Worm (Caenorhabditis elegans) whole organism, L1 larva: ENCODE data around the gene hpx-2.

ENCODE experiments used
- C04F5.9 ChIP-seq: sonication (generic microtip); optimal IDR thresholded peaks from 2 replicates; lab custom pipeline; 2016; ENCODE audit warnings: missing genetic modification characterization, missing compliant biosample characterization
- C16A3.4 ChIP-seq: fragments of 150-350 bp; optimal IDR thresholded peaks from 2 replicates; lab custom pipeline; 2014; ENCODE audit warnings: missing biosample characterization, missing genetic modification characterization
- F16B12.6 ChIP-seq: fragments of 150-350 bp; optimal IDR thresholded peaks from 2 replicates; lab custom pipeline; 2014; ENCODE audit warnings: missing biosample characterization, missing genetic modification characterization
- Y116A8C.19 ChIP-seq: sonication (generic microtip); optimal IDR thresholded peaks from 2 replicates; lab custom pipeline; 2016; ENCODE audit warnings: missing compliant biosample characterization, missing genetic modification characterization, borderline replicate concordance
- aha-1 ChIP-seq: fragments of 150-350 bp; optimal IDR thresholded peaks from 2 replicates; lab custom pipeline; 2014; ENCODE audit warnings: missing biosample characterization, missing genetic modification characterization
- aly-2 ChIP-seq: fragments of 150-350 bp; optimal IDR thresholded peaks from 2 replicates; lab custom pipeline; 2014; ENCODE audit warnings: missing biosample characterization, missing genetic modification characterization
- blmp-1 ChIP-seq: fragments of 150-350 bp; optimal IDR thresholded peaks from 2 replicates; lab custom pipeline; 2014; ENCODE audit warnings: missing biosample characterization, missing genetic modification characterization
- ceh-63 ChIP-seq: fragments of 200-800 bp; sonication (Bioruptor generic); optimal IDR thresholded peaks from 2 replicates; lab custom pipeline; 2018; ENCODE audit warnings: mild to moderate bottlenecking, missing genetic modification characterization, missing compliant biosample characterization
- ceh-8 ChIP-seq: fragments of 200-800 bp; sonication (Bioruptor generic); optimal IDR thresholded peaks from 2 replicates; lab custom pipeline; 2018; ENCODE audit warnings: mild to moderate bottlenecking, missing genetic modification characterization, moderate library complexity, missing compliant biosample characterization
- ceh-82 ChIP-seq, 3 experiments: fragments of 150-350 bp in 1 of 3; sonication (generic microtip) in 2 of 3; optimal IDR thresholded peaks; 2 replicates each; lab custom pipeline; 2014 to 2017; ENCODE audit warnings: missing biosample characterization in 3 of 3, missing genetic modification characterization in 3 of 3
- ceh-90 ChIP-seq: sonication (generic microtip); optimal IDR thresholded peaks from 2 replicates; lab custom pipeline; 2016; ENCODE audit warnings: missing genetic modification characterization, missing compliant biosample characterization
- dpl-1 ChIP-seq, 3 experiments: fragments of 150-350 bp in 2 of 3; sonication (generic microtip) in 1 of 3; optimal IDR thresholded peaks; 2 replicates each; lab custom pipeline; 2014 to 2017; ENCODE audit warnings: missing biosample characterization in 3 of 3, missing genetic modification characterization in 3 of 3, missing genetic modification reagents in 3 of 3
- dsc-1 ChIP-seq: sonication (generic microtip); optimal IDR thresholded peaks from 2 replicates; lab custom pipeline; 2016; ENCODE audit warnings: mild to moderate bottlenecking, missing genetic modification characterization, missing compliant biosample characterization
- efl-1 ChIP-seq, 4 experiments: fragments of 150-350 bp; optimal IDR thresholded peaks in 3 of 4; peaks in 1 of 4; 1 replicate in 1 of 4; 2 replicates in 3 of 4; lab custom pipeline; 2014; ENCODE audit warnings: missing biosample characterization in 2 of 4, missing genetic modification characterization in 2 of 4, missing genetic modification reagents in 2 of 4
- egl-27 ChIP-seq, 2 experiments: fragments of 150-350 bp in 1 of 2; sonication (generic microtip); optimal IDR thresholded peaks; 3 replicates each; lab custom pipeline; 2017 to 2018; ENCODE audit warnings: missing biosample characterization in 2 of 2, missing genetic modification characterization in 2 of 2, missing genetic modification reagents in 2 of 2
- elt-2 ChIP-seq: sonication (generic microtip); optimal IDR thresholded peaks from 2 replicates; lab custom pipeline; 2016; ENCODE audit warnings: missing genetic modification characterization, mild to moderate bottlenecking, inconsistent platforms, missing compliant biosample characterization, missing genetic modification reagents
- elt-3 ChIP-seq, 6 experiments: fragments of 150-350 bp in 1 of 6; sonication (generic microtip); optimal IDR thresholded peaks; 2 replicates each; lab custom pipeline; 2017 to 2018; ENCODE audit warnings: missing biosample characterization in 6 of 6, missing genetic modification characterization in 6 of 6, inconsistent platforms in 1 of 6
- fkh-8 ChIP-seq: sonication (generic microtip); optimal IDR thresholded peaks from 2 replicates; lab custom pipeline; 2016; ENCODE audit warnings: mild to moderate bottlenecking, missing genetic modification characterization, missing compliant biosample characterization
- fos-1 ChIP-seq: fragments of 150-350 bp; optimal IDR thresholded peaks from 2 replicates; lab custom pipeline; 2014; ENCODE audit warnings: missing biosample characterization, missing genetic modification characterization
- grh-1 ChIP-seq: fragments of 200-800 bp; sonication (Bioruptor generic); IDR thresholded peaks from 2 replicates; pipeline ENCODE4 v1.3.6; 2022; ENCODE audit warnings: missing genetic modification reagents, missing genetic modification characterization, missing compliant biosample characterization
- lir-3 ChIP-seq: sonication (generic microtip); optimal IDR thresholded peaks from 2 replicates; lab custom pipeline; 2016; ENCODE audit warnings: mild to moderate bottlenecking, missing genetic modification characterization, moderate library complexity, missing compliant biosample characterization; ENCODE audit not compliant: poor library complexity
- mab-9 ChIP-seq: fragments of 200-800 bp; sonication (Bioruptor generic); IDR thresholded peaks from 2 replicates; pipeline ENCODE4 v1.3.6; 2022; ENCODE audit warnings: missing genetic modification reagents, missing genetic modification characterization, missing compliant biosample characterization
- mep-1 ChIP-seq: fragments of 150-350 bp; optimal IDR thresholded peaks from 2 replicates; lab custom pipeline; 2014; ENCODE audit warnings: missing biosample characterization, missing genetic modification characterization
- nhr-12 ChIP-seq: sonication (generic microtip); optimal IDR thresholded peaks from 2 replicates; lab custom pipeline; 2017; ENCODE audit warnings: missing biosample characterization, missing genetic modification characterization
- nhr-19 ChIP-seq: fragments of 200-800 bp; sonication (Bioruptor generic); conservative IDR thresholded peaks from 2 replicates; pipeline ENCODE4 v1.3.6; 2022; ENCODE audit warnings: missing genetic modification characterization, missing compliant biosample characterization
- nhr-28 ChIP-seq: fragments of 150-350 bp; optimal IDR thresholded peaks from 2 replicates; lab custom pipeline; 2014; ENCODE audit warnings: missing biosample characterization, missing genetic modification characterization
- pag-3 ChIP-seq: sonication (generic microtip); optimal IDR thresholded peaks from 2 replicates; lab custom pipeline; 2017; ENCODE audit warnings: missing genetic modification characterization, mild to moderate bottlenecking, missing compliant biosample characterization, antibody characterized with exemption, borderline replicate concordance; ENCODE audit not compliant: insufficient read depth
- pqm-1 ChIP-seq: sonication (generic microtip); optimal IDR thresholded peaks from 3 replicates; lab custom pipeline; 2017; ENCODE audit warnings: missing biosample characterization, missing genetic modification characterization
- snu-23 ChIP-seq: sonication (generic microtip); optimal IDR thresholded peaks from 2 replicates; lab custom pipeline; 2016; ENCODE audit warnings: missing genetic modification characterization, missing compliant biosample characterization
- sox-4 ChIP-seq: sonication (generic microtip); optimal IDR thresholded peaks from 2 replicates; lab custom pipeline; 2016; ENCODE audit warnings: missing genetic modification characterization, missing compliant biosample characterization
- sup-37 ChIP-seq: fragments of 200-800 bp; sonication (Bioruptor generic); optimal IDR thresholded peaks from 2 replicates; lab custom pipeline; 2018; ENCODE audit warnings: mild to moderate bottlenecking, missing genetic modification characterization, missing compliant biosample characterization
- swsn-7 ChIP-seq: sonication (generic microtip); optimal IDR thresholded peaks from 2 replicates; lab custom pipeline; 2016; ENCODE audit warnings: missing genetic modification characterization, missing compliant biosample characterization
- tlp-1 ChIP-seq: fragments of 150-350 bp; optimal IDR thresholded peaks from 2 replicates; lab custom pipeline; 2014; ENCODE audit warnings: missing biosample characterization, missing genetic modification characterization
- unc-130 ChIP-seq: fragments of 150-350 bp; optimal IDR thresholded peaks from 2 replicates; lab custom pipeline; 2017; ENCODE audit warnings: missing biosample characterization, missing genetic modification characterization, inconsistent platforms
- unc-62 ChIP-seq: fragments of 150-350 bp; optimal IDR thresholded peaks from 2 replicates; lab custom pipeline; 2014; ENCODE audit warnings: missing biosample characterization, missing genetic modification reagents, missing genetic modification characterization
- unc-86 ChIP-seq: sonication (generic microtip); optimal IDR thresholded peaks from 2 replicates; lab custom pipeline; 2016; ENCODE audit warnings: missing genetic modification characterization, missing compliant biosample characterization
- vab-15 ChIP-seq: sonication (generic microtip); optimal IDR thresholded peaks from 2 replicates; lab custom pipeline; 2017; ENCODE audit warnings: missing genotype, mild to moderate bottlenecking, missing genetic modification characterization, missing compliant biosample characterization

The hpx-2 gene

ce11 chrV:13839433-13839832 lies 10.8 kb upstream of the hpx-2 start, which contains the start of gene F55B12.10:
TSS of gene F55B12.10 (plus strand) at chrV:13839733.
- TF ChIP-seq nhr-12 (no peak), ceh-82 (tag; optimal IDR thresholded peaks at IDR 0.05; lab: Kevin White, UChicago) (no peak), aly-2 (tag; lab: Kevin White, UChicago) (no peak), fkh-8 (tag; lab: Kevin White, UChicago) (no peak), F16B12.6 (tag; lab: Kevin White, UChicago) (no peak)
- TF ChIP-seq, all 84 proteins: peak for 0

DNA sequence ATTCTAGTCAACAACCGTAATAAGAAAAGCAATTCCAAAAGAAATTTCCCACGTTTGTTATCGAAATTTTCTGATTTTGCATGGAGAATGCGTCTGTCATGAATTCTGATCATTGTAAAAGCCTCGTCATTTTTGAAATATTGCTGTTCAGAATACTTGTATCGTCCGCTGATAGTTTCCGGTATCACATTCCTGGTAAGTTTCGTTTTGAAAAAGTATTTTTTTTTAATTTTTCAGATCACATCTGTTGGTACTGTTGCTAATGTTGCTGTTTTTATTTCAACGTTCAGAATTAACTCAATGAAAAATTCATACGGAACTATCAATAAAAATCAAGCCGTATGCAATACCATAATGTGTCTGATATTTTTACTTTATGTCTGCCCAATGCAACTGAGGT lies 9.4 kb upstream of the hpx-2 start, which contains the start of gene srx-17:
Gene srx-17 (plus strand): TSS at position 301 of the 400 bp plus-strand sequence.
- TF ChIP-seq elt-2 (tag; lab: Kevin White, UChicago) (no peak), fkh-8 (tag; lab: Kevin White, UChicago) (no peak), efl-1 (optimal IDR thresholded peaks at IDR 0.05; lab: Kevin White, UChicago) (no peak), efl-1 (GFP tag; optimal IDR thresholded peaks at IDR 0.05 in 1 of 2; lab: Kevin White, UChicago) (peak in 1 of 2 experiments; percentile 29)

- no peak for TF ChIP-seq nhr-12
- TF ChIP-seq pag-3 (tag; lab: Kevin White, UChicago): no peak
- TF ChIP-seq ceh-90 (tag; lab: Kevin White, UChicago): no peak
- no peak for TF ChIP-seq mep-1 (tag; lab: Kevin White, UChicago)
- TF ChIP-seq dsc-1 (tag; lab: Kevin White, UChicago): no peak
- TF ChIP-seq sup-37 (GFP tag; lab: Kevin White, UChicago): no peak
- TF ChIP-seq C16A3.4 (tag; lab: Kevin White, UChicago): no peak
- TF ChIP-seq F16B12.6 (tag; lab: Kevin White, UChicago): no peak
- TF ChIP-seq vab-15: no peak
Observed at ce11 chrV:13843147-13843546, 7.1 kb upstream of the hpx-2 start, which contains the start of gene srx-130. TSS of gene srx-130 (plus strand) at chrV:13843447.

DNA sequence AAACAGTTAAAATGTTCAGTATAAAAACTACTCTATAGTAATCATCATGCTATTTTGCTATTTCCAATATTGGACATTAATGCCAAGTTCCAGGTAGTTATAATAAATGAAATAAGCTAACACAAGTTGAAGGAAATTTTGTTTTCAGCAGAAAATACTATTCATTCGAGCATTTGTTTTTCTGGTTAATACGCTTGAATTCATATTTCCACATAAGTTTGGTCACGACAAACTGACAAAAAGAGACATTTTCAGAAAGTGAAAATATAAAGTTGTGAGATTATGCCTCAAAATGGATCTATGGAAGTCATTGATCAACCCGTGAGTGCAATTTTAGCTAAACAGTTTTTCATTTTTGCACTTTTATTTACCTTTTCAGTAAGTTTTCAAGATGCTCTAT lies 5.1 kb upstream of the hpx-2 start, which contains the start of gene srx-131:
Gene srx-131 (plus strand): TSS at position 301 of the 400 bp plus-strand sequence.
- no peak for TF ChIP-seq fos-1 (tag; lab: Kevin White, UChicago)
- no peak for TF ChIP-seq efl-1 (optimal IDR thresholded peaks at IDR 0.05; lab: Kevin White, UChicago)
- no peak for TF ChIP-seq efl-1 (GFP tag; optimal IDR thresholded peaks at IDR 0.05 in 1 of 2; lab: Kevin White, UChicago)
- no peak for TF ChIP-seq pag-3 (tag; lab: Kevin White, UChicago)
- TF ChIP-seq mab-9 (GFP tag; lab: Robert Waterston, UW): no peak
- no peak for TF ChIP-seq sox-4
- TF ChIP-seq C04F5.9 (tag; lab: Kevin White, UChicago): no peak
- no peak for TF ChIP-seq tlp-1 (tag; lab: Kevin White, UChicago)
- TF ChIP-seq C16A3.4 (tag; lab: Kevin White, UChicago): no peak
- TF ChIP-seq lir-3 (tag; lab: Kevin White, UChicago): no peak
- no peak for TF ChIP-seq egl-27 (tag; optimal IDR thresholded peaks at IDR 0.05; lab: Kevin White, UChicago)
- TF ChIP-seq F16B12.6 (tag; lab: Kevin White, UChicago): no peak
- no peak for TF ChIP-seq unc-62 (GFP tag; lab: Kevin White, UChicago)

DNA sequence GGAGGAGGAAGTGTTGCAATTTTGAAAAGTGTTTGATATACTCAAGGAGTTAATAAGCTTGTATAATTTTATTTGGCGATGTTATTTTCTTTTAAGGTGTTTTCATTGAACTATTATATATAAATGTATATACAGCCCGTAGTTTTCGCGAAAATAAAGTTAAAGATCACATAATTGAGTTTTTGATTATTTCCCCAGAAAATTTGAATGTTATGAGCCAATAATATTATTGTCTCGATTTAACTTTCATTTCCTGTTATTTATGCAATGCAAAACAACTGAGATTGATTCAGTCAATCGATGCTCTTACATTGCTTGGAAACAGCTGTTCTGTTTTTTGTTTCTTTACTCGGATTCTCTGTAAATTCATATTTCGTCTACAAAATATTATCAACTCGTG lies 1.9 kb upstream of the hpx-2 start, which contains the start of gene srx-133:
Gene srx-133 (plus strand): TSS at position 301 of the 400 bp plus-strand sequence.
- TF ChIP-seq nhr-28 (tag; lab: Kevin White, UChicago): no peak
- TF ChIP-seq pag-3 (tag; lab: Kevin White, UChicago): no peak
- no peak for TF ChIP-seq unc-130 (tag; lab: Kevin White, UChicago)
- TF ChIP-seq Y116A8C.19 (tag; lab: Kevin White, UChicago): no peak
- no peak for TF ChIP-seq elt-2 (tag; lab: Kevin White, UChicago)
- no peak for TF ChIP-seq snu-23 (GFP tag; lab: Kevin White, UChicago)
- no peak for TF ChIP-seq pqm-1 (tag; lab: Kevin White, UChicago)
- TF ChIP-seq ceh-63: no peak
- no peak for TF ChIP-seq ceh-8 (GFP tag; lab: Kevin White, UChicago)
- TF ChIP-seq nhr-19 (GFP tag; lab: Robert Waterston, UW): no peak
- TF ChIP-seq C04F5.9 (tag; lab: Kevin White, UChicago): no peak
- TF ChIP-seq F16B12.6 (tag; lab: Kevin White, UChicago): no peak
- TF ChIP-seq mep-1 (tag; lab: Kevin White, UChicago): no peak
- TF ChIP-seq blmp-1 (tag; lab: Kevin White, UChicago): no peak
- TF ChIP-seq dpl-1 (GFP tag; optimal IDR thresholded peaks at IDR 0.05; lab: Kevin White, UChicago): no peak
- no peak for TF ChIP-seq unc-86 (tag; lab: Kevin White, UChicago)
- no peak for TF ChIP-seq swsn-7 (tag; lab: Kevin White, UChicago)
- TF ChIP-seq aha-1 (tag; lab: Kevin White, UChicago): no peak
- TF ChIP-seq elt-3 (tag; optimal IDR thresholded peaks at IDR 0.05; lab: Kevin White, UChicago): no peak
- TF ChIP-seq grh-1 (GFP tag; lab: Robert Waterston, UW): no peak
